Worm (Caenorhabditis elegans): ENCODE data around the gene R05D8.11.

DNA sequence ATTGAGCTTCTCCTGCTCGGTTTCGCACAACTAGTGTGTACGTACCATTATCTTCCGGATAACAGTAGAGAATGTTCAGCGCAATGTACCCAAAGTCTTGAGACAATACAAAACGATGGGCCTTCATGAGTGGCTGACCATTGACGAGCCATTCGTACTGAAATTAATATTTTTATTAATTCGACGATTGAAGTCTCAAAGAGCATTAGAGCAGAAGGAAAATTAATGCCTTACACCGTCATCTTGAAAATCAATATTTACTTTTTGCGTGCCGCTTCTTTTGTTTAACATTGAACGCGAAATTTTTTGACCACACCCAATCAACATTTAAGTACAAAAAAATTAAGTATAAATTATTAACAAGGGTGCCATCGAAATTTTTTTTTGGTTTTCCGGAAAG lies 12.3 kb upstream of the R05D8.11 start:
- TF ChIP-seq unc-62 (GFP tag; optimal IDR thresholded peaks at IDR 0.05) (no peak), lin-13 (tag; optimal IDR thresholded peaks at IDR 0.05) (no peak), lsy-2 (tag; optimal IDR thresholded peaks at IDR 0.05) (no peak), zip-8 (tag; optimal IDR thresholded peaks at IDR 0.05) (no peak), mep-1 (tag; optimal IDR thresholded peaks at IDR 0.05) (no peak), ztf-11 (tag; optimal IDR thresholded peaks at IDR 0.05) (no peak), nhr-12 (tag; optimal IDR thresholded peaks at IDR 0.05) (no peak), drap-1 (GFP tag; optimal IDR thresholded peaks at IDR 0.05) (no peak), elt-1 (tag; optimal IDR thresholded peaks at IDR 0.05; ENCODE audit: borderline replicate concordance, insufficient read depth) (no peak), ceh-43 (GFP tag; optimal IDR thresholded peaks at IDR 0.05) (no peak), snpc-4 (tag; optimal IDR thresholded peaks at IDR 0.05) (no peak), unc-39 (tag; optimal IDR thresholded peaks at IDR 0.05) (no peak)

Measured in whole organism, mixed stage, embryonic.